Worm (Caenorhabditis elegans): Measurements from ENCODE around the gene slrp-1.

- no peak for TF ChIP-seq ZK546.5 (tag; optimal IDR thresholded peaks at IDR 0.05)
- no peak for TF ChIP-seq nhr-12 (tag; optimal IDR thresholded peaks at IDR 0.05)
Observed at ce11 chrV:13565781-13566180, at the start of gene slrp-1.

Measured in whole organism, L3 larva.